Worm (Caenorhabditis elegans): Measurements from ENCODE around the gene F53E10.1.

DNA sequence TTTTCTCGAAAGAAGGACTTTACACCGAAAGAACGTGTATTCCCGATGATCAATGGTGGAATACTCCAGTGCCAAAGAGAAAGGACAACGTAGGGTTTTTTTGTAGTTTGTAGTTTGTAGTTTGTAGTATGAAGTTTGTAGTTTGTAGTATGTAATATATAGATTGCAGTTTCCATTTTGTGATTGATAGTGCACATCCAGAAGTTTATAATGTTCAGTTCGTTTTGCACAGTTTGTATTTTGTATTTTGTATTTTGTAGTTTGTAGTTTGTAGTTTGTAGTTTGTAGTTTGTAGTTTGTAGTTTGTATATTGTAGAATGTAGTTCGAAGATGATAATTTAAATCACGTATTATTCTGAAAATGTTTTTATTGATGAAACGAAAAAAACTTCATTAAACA, 2.4 kb downstream of the F53E10.1 start:
- TF ChIP-seq ces-1 (GFP tag; optimal IDR thresholded peaks at IDR 0.05) (no peak), nhr-76 (tag; optimal IDR thresholded peaks at IDR 0.05) (no peak), ztf-11 (tag; optimal IDR thresholded peaks at IDR 0.05) (no peak), snpc-4 (tag; optimal IDR thresholded peaks at IDR 0.05) (no peak), elt-3 (tag; optimal IDR thresholded peaks at IDR 0.05) (no peak), ham-2 (GFP tag; optimal IDR thresholded peaks at IDR 0.05) (no peak), blmp-1 (tag; optimal IDR thresholded peaks at IDR 0.05) (no peak), unc-62 (GFP tag; optimal IDR thresholded peaks at IDR 0.05) (no peak), nhr-12 (tag; optimal IDR thresholded peaks at IDR 0.05) (no peak), nhr-237 (tag; optimal IDR thresholded peaks at IDR 0.05) (no peak), unc-39 (tag; optimal IDR thresholded peaks at IDR 0.05) (no peak), ceh-83 (GFP tag; optimal IDR thresholded peaks at IDR 0.05) (no peak), drap-1 (GFP tag; optimal IDR thresholded peaks at IDR 0.05) (no peak)

Measured in whole organism, mixed stage, embryonic.